Worm (Caenorhabditis elegans) whole organism, L3 larva: Measurements from ENCODE around the gene F01F1.14.

Experiments
- R02D3.7 ChIP-seq: fragments of 150-350 bp; optimal IDR thresholded peaks from 2 replicates; lab custom pipeline; 2014; ENCODE audit warnings: missing biosample characterization, missing genetic modification characterization
- ZK546.5 ChIP-seq: sonication (generic microtip); optimal IDR thresholded peaks from 2 replicates; lab custom pipeline; 2017; ENCODE audit warnings: missing biosample characterization, missing genetic modification characterization
- aly-2 ChIP-seq: fragments of 150-350 bp; optimal IDR thresholded peaks from 2 replicates; lab custom pipeline; 2014; ENCODE audit warnings: missing biosample characterization, missing genetic modification characterization
- ama-1 ChIP-seq: fragments of 150-350 bp; optimal IDR thresholded peaks from 2 replicates; lab custom pipeline; 2018
- ceh-16 ChIP-seq: sonication (generic microtip); optimal IDR thresholded peaks from 2 replicates; lab custom pipeline; 2017; ENCODE audit warnings: missing biosample characterization, missing genetic modification characterization
- ceh-28 ChIP-seq: fragments of 150-350 bp; optimal IDR thresholded peaks from 2 replicates; lab custom pipeline; 2014; ENCODE audit warnings: missing biosample characterization, missing genetic modification reagents, missing genetic modification characterization
- ceh-82 ChIP-seq: fragments of 150-350 bp; optimal IDR thresholded peaks from 2 replicates; lab custom pipeline; 2014; ENCODE audit warnings: missing biosample characterization, missing genetic modification characterization
- ceh-9 ChIP-seq: sonication (generic microtip); optimal IDR thresholded peaks from 2 replicates; lab custom pipeline; 2018; ENCODE audit warnings: missing biosample characterization, missing genetic modification characterization
- daf-12 ChIP-seq: fragments of 150-350 bp; optimal IDR thresholded peaks from 2 replicates; lab custom pipeline; 2014; ENCODE audit warnings: missing biosample characterization, missing genetic modification reagents, missing genetic modification characterization
- egl-27 ChIP-seq: sonication (generic microtip); optimal IDR thresholded peaks from 4 replicates; lab custom pipeline; 2017; ENCODE audit warnings: missing biosample characterization, missing genetic modification reagents, missing genetic modification characterization
- egl-5 ChIP-seq: fragments of 150-350 bp; optimal IDR thresholded peaks from 2 replicates; lab custom pipeline; 2017; ENCODE audit warnings: missing biosample characterization, missing genetic modification reagents, missing genetic modification characterization, inconsistent platforms
- elt-1 ChIP-seq: fragments of 150-350 bp; optimal IDR thresholded peaks from 2 replicates; lab custom pipeline; 2014; ENCODE audit warnings: missing biosample characterization, missing genetic modification characterization
- elt-2 ChIP-seq: sonication (generic microtip); optimal IDR thresholded peaks from 2 replicates; lab custom pipeline; 2016; ENCODE audit warnings: missing genetic modification reagents, mild to moderate bottlenecking, missing genetic modification characterization, missing compliant biosample characterization
- elt-3 ChIP-seq, 3 experiments: fragments of 150-350 bp in 1 of 3; sonication (generic microtip) in 2 of 3; optimal IDR thresholded peaks; 2 replicates in 2 of 3; 4 replicates in 1 of 3; lab custom pipeline; 2014 to 2017; ENCODE audit warnings: missing biosample characterization in 3 of 3, missing genetic modification characterization in 3 of 3
- eor-1 ChIP-seq, 2 experiments: fragments of 150-350 bp; optimal IDR thresholded peaks; 2 replicates each; lab custom pipeline; 2014 to 2018; ENCODE audit warnings: missing biosample characterization in 2 of 2, missing genetic modification characterization in 2 of 2
- fkh-10 ChIP-seq: sonication (generic microtip); optimal IDR thresholded peaks from 2 replicates; lab custom pipeline; 2017; ENCODE audit warnings: missing biosample characterization, missing genetic modification reagents, missing genetic modification characterization
- fkh-2 ChIP-seq: fragments of 150-350 bp; optimal IDR thresholded peaks from 2 replicates; lab custom pipeline; 2014; ENCODE audit warnings: missing biosample characterization, missing genetic modification reagents, missing genetic modification characterization
- fos-1 ChIP-seq: fragments of 150-350 bp; optimal IDR thresholded peaks from 2 replicates; lab custom pipeline; 2014; ENCODE audit warnings: missing biosample characterization, missing genetic modification characterization
- hmg-11 ChIP-seq: sonication (generic microtip); optimal IDR thresholded peaks from 2 replicates; lab custom pipeline; 2016; ENCODE audit warnings: missing genetic modification characterization, missing compliant biosample characterization
- jun-1 ChIP-seq: fragments of 150-350 bp; optimal IDR thresholded peaks from 2 replicates; lab custom pipeline; 2014; ENCODE audit warnings: missing biosample characterization, missing genetic modification reagents, missing genetic modification characterization
- lin-15B ChIP-seq: fragments of 150-350 bp; optimal IDR thresholded peaks from 2 replicates; lab custom pipeline; 2014; ENCODE audit warnings: missing biosample characterization, missing genetic modification characterization
- lin-39 ChIP-seq: fragments of 150-350 bp; optimal IDR thresholded peaks from 2 replicates; lab custom pipeline; 2018; ENCODE audit warnings: missing biosample characterization, missing genetic modification reagents, missing genetic modification characterization
- lsy-12 ChIP-seq: sonication (generic microtip); optimal IDR thresholded peaks from 2 replicates; lab custom pipeline; 2016; ENCODE audit warnings: mild to moderate bottlenecking, missing genetic modification characterization, missing compliant biosample characterization
- mdl-1 ChIP-seq: fragments of 150-350 bp; optimal IDR thresholded peaks from 2 replicates; lab custom pipeline; 2014; ENCODE audit warnings: missing biosample characterization, missing genetic modification characterization
- mml-1 ChIP-seq: fragments of 150-350 bp; sonication (generic microtip); optimal IDR thresholded peaks from 3 replicates; lab custom pipeline; 2014; ENCODE audit warnings: missing biosample characterization, missing genetic modification characterization
- nfya-1 ChIP-seq: sonication (generic microtip); optimal IDR thresholded peaks from 2 replicates; lab custom pipeline; 2017; ENCODE audit warnings: missing genetic modification characterization, mild to moderate bottlenecking, missing compliant biosample characterization, antibody characterized with exemption, moderate library complexity; ENCODE audit not compliant: insufficient read depth
- nhr-11 ChIP-seq: fragments of 150-350 bp; optimal IDR thresholded peaks from 2 replicates; lab custom pipeline; 2014; ENCODE audit warnings: missing biosample characterization, missing genetic modification characterization
- nhr-25 ChIP-seq: sonication (generic microtip); optimal IDR thresholded peaks from 2 replicates; lab custom pipeline; 2017; ENCODE audit warnings: missing biosample characterization, missing genetic modification characterization
- nhr-28 ChIP-seq: fragments of 150-350 bp; optimal IDR thresholded peaks from 2 replicates; lab custom pipeline; 2014; ENCODE audit warnings: missing biosample characterization, missing genetic modification characterization
- nhr-43 ChIP-seq: sonication (generic microtip); optimal IDR thresholded peaks from 2 replicates; lab custom pipeline; 2016; ENCODE audit warnings: mild to moderate bottlenecking, missing genetic modification characterization, missing compliant biosample characterization; ENCODE audit not compliant: poor library complexity, severe bottlenecking
- nhr-77 ChIP-seq: fragments of 150-350 bp; optimal IDR thresholded peaks from 2 replicates; lab custom pipeline; 2014; ENCODE audit warnings: missing biosample characterization, missing genetic modification characterization
- pha-4 ChIP-seq: fragments of 150-350 bp; optimal IDR thresholded peaks from 2 replicates; lab custom pipeline; 2014; ENCODE audit warnings: missing biosample characterization, missing genetic modification reagents, missing genetic modification characterization
- pqm-1 ChIP-seq: fragments of 150-350 bp; optimal IDR thresholded peaks from 2 replicates; lab custom pipeline; 2017; ENCODE audit warnings: missing biosample characterization, missing genetic modification characterization, inconsistent platforms
- sea-2 ChIP-seq: fragments of 150-350 bp; sonication (generic microtip); optimal IDR thresholded peaks from 4 replicates; lab custom pipeline; 2014; ENCODE audit warnings: missing biosample characterization, missing genetic modification reagents, missing genetic modification characterization
- skn-1 ChIP-seq: fragments of 150-350 bp; optimal IDR thresholded peaks from 2 replicates; lab custom pipeline; 2014; ENCODE audit warnings: missing biosample characterization, missing genetic modification characterization
- snpc-4 ChIP-seq: fragments of 150-350 bp; optimal IDR thresholded peaks from 2 replicates; lab custom pipeline; 2014; ENCODE audit warnings: missing biosample characterization, missing genetic modification characterization
- tbx-2 ChIP-seq: sonication (generic microtip); optimal IDR thresholded peaks from 2 replicates; lab custom pipeline; 2016; ENCODE audit warnings: mild to moderate bottlenecking, missing genetic modification characterization, missing compliant biosample characterization
- unc-62 ChIP-seq: fragments of 150-350 bp; sonication (generic microtip); optimal IDR thresholded peaks from 4 replicates; lab custom pipeline; 2014; ENCODE audit warnings: missing biosample characterization, missing genetic modification reagents, missing genetic modification characterization
- zag-1 ChIP-seq: fragments of 150-350 bp; optimal IDR thresholded peaks from 2 replicates; lab custom pipeline; 2014; ENCODE audit warnings: missing biosample characterization, missing genetic modification characterization
- ztf-4 ChIP-seq: fragments of 150-350 bp; optimal IDR thresholded peaks from 2 replicates; lab custom pipeline; 2014; ENCODE audit warnings: missing biosample characterization, missing genetic modification characterization

F01F1.14 gene

DNA sequence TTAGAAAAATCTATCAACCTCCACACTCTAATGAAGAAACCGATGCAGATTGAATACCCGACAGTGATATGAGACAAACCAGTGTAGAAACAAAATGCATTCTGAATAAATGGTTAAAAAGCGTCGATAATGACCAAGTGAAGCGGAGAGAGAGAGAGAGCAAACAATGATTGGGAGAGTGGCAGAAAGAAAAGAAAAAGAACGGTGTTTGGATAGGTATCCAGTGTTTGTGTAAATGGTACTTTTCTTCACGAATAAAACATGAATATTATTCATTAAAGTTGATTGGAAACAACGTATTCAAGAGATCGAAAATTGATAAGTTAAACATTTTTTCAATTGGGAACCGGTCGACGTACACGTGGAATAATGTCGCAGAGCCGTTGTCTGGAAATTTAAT, 13.3 kb downstream of the F01F1.14 start, which contains the start of gene F01F1.15:
TSS of gene F01F1.15 (minus strand) at position 101 of the 400 bp plus-strand sequence.
- TF ChIP-seq egl-5 (tag; lab: Kevin White, UChicago) = no peak
- no peak for TF ChIP-seq ceh-28 (tag; lab: Kevin White, UChicago)
- TF ChIP-seq sea-2 (GFP tag; lab: Kevin White, UChicago) = no peak
- TF ChIP-seq lin-15B (tag; lab: Kevin White, UChicago) = no peak
- no peak for TF ChIP-seq fkh-10 (GFP tag; lab: Kevin White, UChicago)
- peak; percentile 13 for TF ChIP-seq pha-4 (tag; lab: Kevin White, UChicago)
- TF ChIP-seq nfya-1 (tag; lab: Kevin White, UChicago) = no peak

DNA sequence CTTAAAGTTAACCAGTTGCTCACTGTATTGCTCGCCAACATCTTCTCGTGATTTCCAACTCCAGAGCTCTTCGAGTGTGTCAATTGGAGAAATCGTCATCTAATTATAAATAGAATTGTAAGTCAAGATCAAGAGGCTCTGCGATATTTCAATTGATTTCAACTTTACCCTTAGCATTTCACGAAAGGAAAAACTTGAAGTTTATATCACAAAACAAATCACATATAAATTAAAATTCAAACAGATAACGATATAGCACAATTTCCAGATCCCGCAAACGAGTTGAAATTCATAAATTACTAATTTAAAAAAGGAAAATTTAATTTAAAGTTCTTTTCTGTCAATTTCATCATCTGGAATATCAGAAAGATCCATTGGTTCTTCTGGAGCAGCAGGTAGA, 14.3 kb downstream of the F01F1.14 start, which contains the start of gene eng-1:
TSS of gene eng-1 (minus strand) at position 101 of the 400 bp plus-strand sequence.
- TF ChIP-seq nfya-1 (tag; lab: Kevin White, UChicago) = no peak
- TF ChIP-seq egl-5 (tag; lab: Kevin White, UChicago) = no peak
- no peak for TF ChIP-seq sea-2 (GFP tag; lab: Kevin White, UChicago)
- no peak for TF ChIP-seq tbx-2
- no peak for TF ChIP-seq ceh-28 (tag; lab: Kevin White, UChicago)
- TF ChIP-seq, all 47 proteins: peak for 0

DNA sequence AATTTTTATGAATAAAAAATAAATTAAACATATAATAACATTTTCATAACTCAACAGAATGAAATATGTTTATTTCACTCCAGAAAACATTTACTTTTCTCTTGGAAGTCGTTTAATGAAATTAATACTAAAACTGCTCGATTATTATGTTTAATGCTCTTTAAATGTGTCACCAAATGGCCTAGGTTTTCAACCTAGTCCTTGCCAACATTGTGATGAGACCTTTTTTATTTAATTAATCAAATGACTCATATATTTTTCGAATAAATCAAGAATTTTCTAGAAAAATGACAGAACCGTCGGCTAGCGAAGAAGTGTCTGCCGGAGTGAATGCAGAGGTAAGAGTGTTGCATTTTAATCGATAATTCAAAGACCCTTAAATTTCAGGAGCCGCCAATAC, 18.5 kb downstream of the F01F1.14 start, which contains the start of gene rabn-5:
TSS of gene rabn-5 (plus strand) at position 284 of the 400 bp plus-strand sequence.
- no peak for TF ChIP-seq lsy-12 (tag; lab: Kevin White, UChicago)
- TF ChIP-seq pha-4 (tag; lab: Kevin White, UChicago) = peak; percentile 5

DNA sequence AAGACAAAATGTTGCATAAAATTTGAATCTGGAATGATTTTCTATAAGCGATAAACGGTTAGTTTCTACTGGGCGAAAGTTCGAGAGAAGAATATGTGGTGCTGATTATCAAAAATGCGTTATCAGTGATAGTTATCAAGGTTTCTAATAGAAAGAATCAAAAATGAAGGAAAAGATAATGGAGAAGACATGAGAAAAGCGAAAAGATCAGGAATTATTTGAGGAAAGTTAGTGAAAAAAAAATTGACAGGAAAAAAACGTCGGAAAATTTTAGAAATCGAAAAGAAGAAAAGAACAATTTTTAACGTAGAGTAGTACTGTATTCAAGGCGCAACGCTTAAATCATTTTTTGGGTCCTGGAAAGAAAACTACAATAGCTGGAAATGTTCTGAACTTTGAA, 18.9 kb downstream of the F01F1.14 start, which contains the start of gene dnpp-1:
TSS of gene dnpp-1 (minus strand) at position 30 of the 400 bp plus-strand sequence.
- TF ChIP-seq elt-2 (peak; percentile 97), unc-62 (GFP tag; lab: Kevin White, UChicago) (no peak), pqm-1 (tag; lab: Kevin White, UChicago) (peak; percentile 61)
- TF ChIP-seq, all 47 proteins: peak for 2

DNA sequence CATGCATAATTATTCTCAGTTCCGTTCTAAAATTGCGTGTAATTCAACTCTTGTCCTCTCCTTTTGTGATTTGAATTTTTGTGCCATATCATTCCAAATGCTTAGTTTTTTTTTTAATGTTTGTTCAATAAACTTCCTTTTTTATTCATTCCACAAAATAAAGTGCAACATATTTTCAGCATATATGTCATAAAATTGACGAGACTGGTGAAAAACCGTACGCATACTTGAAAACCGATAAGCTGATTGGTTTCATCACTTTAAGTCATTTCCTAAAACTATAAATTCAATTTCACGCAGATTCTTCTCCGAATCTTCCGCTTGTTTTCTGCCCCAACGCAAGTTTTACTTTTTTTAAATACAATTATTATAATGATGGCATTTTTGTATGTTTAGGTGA, 23.7 kb downstream of the F01F1.14 start, which contains the start of gene dpf-4:
TSS of gene dpf-4 (plus strand) at position 301 of the 400 bp plus-strand sequence.
- TF ChIP-seq ztf-4 (tag; lab: Kevin White, UChicago) = peak; percentile 10
- no peak for TF ChIP-seq ceh-16 (tag; lab: Kevin White, UChicago)
- TF ChIP-seq ZK546.5 (tag; lab: Kevin White, UChicago) = no peak

DNA sequence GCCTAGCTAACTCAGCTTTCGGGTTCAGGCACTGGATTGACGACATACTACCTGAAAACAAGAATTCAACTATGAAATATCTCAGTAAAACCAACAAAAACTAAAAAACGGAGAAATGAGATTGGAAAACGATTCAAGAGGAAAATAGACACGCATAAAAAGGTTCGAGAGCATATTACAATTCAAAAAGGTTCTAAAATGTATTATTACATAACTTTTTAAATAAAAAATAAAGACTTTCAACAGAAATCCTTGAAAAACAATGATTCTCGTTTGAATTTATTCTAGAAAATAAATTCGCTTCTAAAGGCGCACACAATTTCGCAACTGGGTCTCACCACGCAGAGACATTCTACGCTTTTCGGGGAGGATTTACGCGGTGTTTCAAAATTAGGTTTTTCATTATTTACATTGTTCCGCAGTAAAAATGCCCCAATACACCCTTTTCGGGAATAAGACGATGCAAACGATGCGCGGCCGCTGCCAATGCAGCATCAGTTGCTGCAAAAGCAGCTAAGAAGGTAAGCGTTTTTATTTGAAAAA, 27.0 kb downstream of the F01F1.14 start, which contains the start of the genes cct-6 and alh-9:
TSS of gene cct-6 (minus strand) at position 51 of the 543 bp plus-strand sequence.
TSS of gene alh-9 (plus strand) at position 382 of the 543 bp plus-strand sequence.
- TF ChIP-seq fkh-10 (GFP tag; lab: Kevin White, UChicago) (peak; percentile 10), skn-1 (tag; lab: Kevin White, UChicago) (no peak), ama-1 (lab: Kevin White, UChicago) (peak; percentile 82), nhr-25 (tag; lab: Kevin White, UChicago) (peak; percentile 71), mdl-1 (tag; lab: Kevin White, UChicago) (no peak), lin-39 (tag; lab: Kevin White, UChicago) (peak; percentile 88), pha-4 (tag; lab: Kevin White, UChicago) (peak; percentile 99), daf-12 (no peak), unc-62 (GFP tag; lab: Kevin White, UChicago) (no peak), nhr-28 (tag; lab: Kevin White, UChicago) (no peak), snpc-4 (tag; lab: Kevin White, UChicago) (peak; percentile 70), elt-2 (peak; percentile 42), eor-1 (tag; optimal IDR thresholded peaks at IDR 0.05; lab: Kevin White, UChicago) (no peak), nhr-77 (tag; lab: Kevin White, UChicago) (no peak), fkh-2 (tag; lab: Kevin White, UChicago) (no peak), nhr-11 (no peak), zag-1 (tag; lab: Kevin White, UChicago) (no peak), ceh-82 (tag; lab: Kevin White, UChicago) (no peak), mml-1 (no peak), lin-15B (tag; lab: Kevin White, UChicago) (peak; percentile 87), elt-3 (tag; optimal IDR thresholded peaks at IDR 0.05; lab: Kevin White, UChicago) (no peak), pqm-1 (tag; lab: Kevin White, UChicago) (peak; percentile 48), ceh-16 (tag; lab: Kevin White, UChicago) (no peak), fos-1 (tag; lab: Kevin White, UChicago) (no peak), ZK546.5 (tag; lab: Kevin White, UChicago) (no peak), aly-2 (tag; lab: Kevin White, UChicago) (no peak), R02D3.7 (tag; lab: Kevin White, UChicago) (peak; percentile 94), ceh-9 (tag; lab: Kevin White, UChicago) (no peak), hmg-11 (tag; lab: Kevin White, UChicago) (peak; percentile 33), egl-27 (tag; lab: Kevin White, UChicago) (peak; percentile 7), elt-1 (peak; percentile 10), jun-1 (tag; lab: Kevin White, UChicago) (peak; percentile 24), nhr-43 (tag; lab: Kevin White, UChicago) (peak; percentile 6), ceh-28 (tag; lab: Kevin White, UChicago) (no peak)
